Worm (Caenorhabditis elegans) whole organism, young adult: Measurements from ENCODE around the gene got-2.2.

Source experiments
- B0035.1 ChIP-seq: sonication (generic microtip); optimal IDR thresholded peaks from 2 replicates; lab custom pipeline; 2016; ENCODE audit warnings: missing genetic modification characterization, mild to moderate bottlenecking, missing compliant biosample characterization, missing genotype, missing genetic modification reagents
- B0261.1 ChIP-seq: sonication (generic microtip); optimal IDR thresholded peaks from 2 replicates; lab custom pipeline; 2016; ENCODE audit warnings: mild to moderate bottlenecking, missing genetic modification characterization, moderate library complexity, missing compliant biosample characterization
- F10E7.11 ChIP-seq: sonication (generic microtip); optimal IDR thresholded peaks from 2 replicates; lab custom pipeline; 2017; ENCODE audit warnings: mild to moderate bottlenecking, missing genetic modification characterization, moderate library complexity, missing compliant biosample characterization
- F23B12.7 ChIP-seq: sonication (generic microtip); optimal IDR thresholded peaks from 2 replicates; lab custom pipeline; 2017; ENCODE audit warnings: missing genetic modification characterization, mild to moderate bottlenecking, missing compliant biosample characterization, antibody characterized with exemption, moderate library complexity; ENCODE audit not compliant: insufficient read depth
- F33H1.4 ChIP-seq: fragments of 200-800 bp; sonication (Bioruptor generic); IDR thresholded peaks from 2 replicates; pipeline ENCODE4 v1.3.6; 2022; ENCODE audit warnings: missing genetic modification reagents, missing genetic modification characterization, missing compliant biosample characterization
- K11D2.4 ChIP-seq: fragments of 200-800 bp; sonication (Bioruptor generic); IDR thresholded peaks from 2 replicates; pipeline ENCODE4 v1.3.6; 2022; ENCODE audit warnings: missing genetic modification reagents, missing genetic modification characterization, missing compliant biosample characterization
- Y53F4B.3 ChIP-seq: fragments of 200-800 bp; sonication (Bioruptor generic); IDR thresholded peaks from 2 replicates; pipeline ENCODE4 v1.3.6; 2022; ENCODE audit warnings: missing genetic modification reagents, missing genetic modification characterization, missing compliant biosample characterization
- Y53G8AR.9 ChIP-seq: fragments of 200-800 bp; sonication (Bioruptor generic); conservative IDR thresholded peaks from 2 replicates; pipeline ENCODE4 v1.3.6; 2022; ENCODE audit warnings: missing genetic modification reagents, missing genetic modification characterization, missing compliant biosample characterization
- Y79H2A.3 ChIP-seq: fragments of 200-800 bp; sonication (Bioruptor generic); conservative IDR thresholded peaks from 2 replicates; pipeline ENCODE4 v1.3.6; 2022; ENCODE audit warnings: missing genetic modification reagents, missing genetic modification characterization, missing compliant biosample characterization
- ama-1 ChIP-seq, 3 experiments: fragments of 150-350 bp in 1 of 3; sonication (generic microtip) in 2 of 3; optimal IDR thresholded peaks; 2 replicates each; lab custom pipeline; 2014 to 2018; ENCODE audit warnings: missing biosample characterization in 2 of 3, missing genetic modification characterization in 2 of 3, missing genetic modification reagents in 2 of 3
- bed-1 ChIP-seq: fragments of 200-800 bp; sonication (Bioruptor generic); IDR thresholded peaks from 2 replicates; pipeline ENCODE4 v1.3.6; 2022; ENCODE audit warnings: missing genetic modification reagents, missing genetic modification characterization, missing compliant biosample characterization
- cebp-1 ChIP-seq, 2 experiments: fragments of 200-800 bp in 1 of 2; sonication (Bioruptor generic) in 1 of 2; sonication (generic microtip) in 1 of 2; IDR thresholded peaks in 1 of 2; optimal IDR thresholded peaks in 1 of 2; 2 replicates each; pipeline versions ENCODE4 v1.3.6 to Lab custom; 2017 to 2022; ENCODE audit warnings: missing compliant biosample characterization in 2 of 2, missing genetic modification characterization in 2 of 2, mild to moderate bottlenecking in 1 of 2, missing genetic modification reagents in 1 of 2, moderate library complexity in 1 of 2
- ceh-100 ChIP-seq: fragments of 200-800 bp; sonication (Bioruptor generic); IDR thresholded peaks from 2 replicates; pipeline ENCODE4 v1.3.6; 2022; ENCODE audit warnings: missing genetic modification reagents, missing genetic modification characterization, missing compliant biosample characterization
- ceh-27 ChIP-seq: fragments of 200-800 bp; sonication (Bioruptor generic); optimal IDR thresholded peaks from 2 replicates; lab custom pipeline; 2018; ENCODE audit warnings: mild to moderate bottlenecking, missing genetic modification characterization, moderate library complexity, missing compliant biosample characterization
- dox-1 ChIP-seq: fragments of 200-800 bp; sonication (Bioruptor generic); IDR thresholded peaks from 2 replicates; pipeline ENCODE4 v1.3.6; 2022; ENCODE audit warnings: missing genetic modification reagents, missing genetic modification characterization, missing compliant biosample characterization
- dpff-1 ChIP-seq: sonication (generic microtip); optimal IDR thresholded peaks from 2 replicates; lab custom pipeline; 2017; ENCODE audit warnings: mild to moderate bottlenecking, missing genetic modification characterization, missing compliant biosample characterization
- dpl-1 ChIP-seq: fragments of 150-350 bp; optimal IDR thresholded peaks from 2 replicates; lab custom pipeline; 2014; ENCODE audit warnings: missing biosample characterization, missing genetic modification reagents, missing genetic modification characterization
- egl-44 ChIP-seq: fragments of 200-800 bp; sonication (Bioruptor generic); IDR thresholded peaks from 2 replicates; pipeline ENCODE4 v1.3.6; 2022; ENCODE audit warnings: missing genetic modification reagents, missing genetic modification characterization, missing compliant biosample characterization
- egrh-3 ChIP-seq: fragments of 200-800 bp; sonication (Bioruptor generic); IDR thresholded peaks from 2 replicates; pipeline ENCODE4 v1.3.6; 2022; ENCODE audit warnings: missing genetic modification reagents, missing genetic modification characterization, missing compliant biosample characterization
- ekl-4 ChIP-seq: fragments of 200-800 bp; sonication (Bioruptor generic); IDR thresholded peaks from 2 replicates; pipeline ENCODE4 v1.3.6; 2022; ENCODE audit warnings: missing genetic modification reagents, missing genetic modification characterization, missing compliant biosample characterization
- hlh-12 ChIP-seq: sonication (generic microtip); optimal IDR thresholded peaks from 2 replicates; lab custom pipeline; 2016; ENCODE audit warnings: missing genetic modification characterization, missing compliant biosample characterization
- hrde-1 ChIP-seq: sonication (generic microtip); optimal IDR thresholded peaks from 2 replicates; lab custom pipeline; 2016; ENCODE audit warnings: missing genetic modification characterization, mild to moderate bottlenecking, missing compliant biosample characterization, moderate library complexity, missing genotype, missing genetic modification reagents, borderline replicate concordance
- let-526 ChIP-seq: fragments of 200-800 bp; sonication (Bioruptor generic); IDR thresholded peaks from 2 replicates; pipeline ENCODE4 v1.3.6; 2022; ENCODE audit warnings: missing genetic modification reagents, missing genetic modification characterization, missing compliant biosample characterization
- lin-26 ChIP-seq: fragments of 200-800 bp; sonication (Bioruptor generic); IDR thresholded peaks from 2 replicates; pipeline ENCODE4 v1.3.6; 2022; ENCODE audit warnings: missing genetic modification reagents, missing genetic modification characterization, missing compliant biosample characterization
- lsy-27 ChIP-seq: sonication (generic microtip); optimal IDR thresholded peaks from 2 replicates; lab custom pipeline; 2017; ENCODE audit warnings: missing genetic modification characterization, mild to moderate bottlenecking, missing compliant biosample characterization, antibody characterized with exemption, missing genotype, borderline replicate concordance; ENCODE audit not compliant: insufficient read depth
- madf-3 ChIP-seq: fragments of 200-800 bp; sonication (Bioruptor generic); IDR thresholded peaks from 2 replicates; pipeline ENCODE4 v1.3.6; 2022; ENCODE audit warnings: missing genetic modification reagents, missing genetic modification characterization, missing compliant biosample characterization
- madf-8 ChIP-seq: fragments of 200-800 bp; sonication (Bioruptor generic); conservative IDR thresholded peaks from 2 replicates; pipeline ENCODE4 v1.3.6; 2022; ENCODE audit warnings: missing genetic modification reagents, missing genetic modification characterization, missing compliant biosample characterization
- nfyb-1 ChIP-seq: fragments of 200-800 bp; sonication (Bioruptor generic); IDR thresholded peaks from 2 replicates; pipeline ENCODE4 v1.3.6; 2022; ENCODE audit warnings: missing genetic modification reagents, missing genetic modification characterization, missing compliant biosample characterization
- nhr-179 ChIP-seq: sonication (generic microtip); optimal IDR thresholded peaks from 2 replicates; lab custom pipeline; 2016; ENCODE audit warnings: mild to moderate bottlenecking, missing genetic modification characterization, missing compliant biosample characterization
- nhr-80 ChIP-seq: sonication (generic microtip); optimal IDR thresholded peaks from 2 replicates; lab custom pipeline; 2016; ENCODE audit warnings: missing genetic modification characterization, missing compliant biosample characterization
- nhr-90 ChIP-seq: sonication (generic microtip); optimal IDR thresholded peaks from 2 replicates; lab custom pipeline; 2016; ENCODE audit warnings: missing genotype, mild to moderate bottlenecking, missing genetic modification characterization, missing compliant biosample characterization
- pha-4 ChIP-seq: fragments of 150-350 bp; sonication (generic microtip); optimal IDR thresholded peaks from 2 replicates; lab custom pipeline; 2014; ENCODE audit warnings: missing biosample characterization, missing genetic modification reagents, missing genetic modification characterization
- repo-1 ChIP-seq: sonication (generic microtip); optimal IDR thresholded peaks from 2 replicates; lab custom pipeline; 2017; ENCODE audit warnings: mild to moderate bottlenecking, missing genetic modification characterization, missing compliant biosample characterization
- rpc-1 ChIP-seq, 2 experiments: fragments of 150-350 bp in 1 of 2; sonication (generic microtip) in 1 of 2; optimal IDR thresholded peaks; 2 replicates each; lab custom pipeline; 2014 to 2018; ENCODE audit warnings: missing biosample characterization in 1 of 2, missing genetic modification characterization in 1 of 2, missing genetic modification reagents in 1 of 2, missing genotype in 1 of 2
- somi-1 ChIP-seq: fragments of 200-800 bp; sonication (Bioruptor generic); optimal IDR thresholded peaks from 2 replicates; lab custom pipeline; 2018; ENCODE audit warnings: mild to moderate bottlenecking, missing genetic modification characterization, missing compliant biosample characterization
- tbp1 ChIP-seq: fragments of 200-800 bp; sonication (Bioruptor generic); optimal IDR thresholded peaks from 2 replicates; lab custom pipeline; 2018; ENCODE audit warnings: mild to moderate bottlenecking, missing genetic modification characterization, missing compliant biosample characterization
- unc-130 ChIP-seq: sonication (generic microtip); optimal IDR thresholded peaks from 2 replicates; lab custom pipeline; 2016; ENCODE audit warnings: missing genetic modification reagents, missing genetic modification characterization, missing compliant biosample characterization
- unc-62 ChIP-seq: fragments of 150-350 bp; optimal IDR thresholded peaks from 2 replicates; lab custom pipeline; 2014; ENCODE audit warnings: missing biosample characterization, missing genetic modification reagents, missing genetic modification characterization
- zim-3 ChIP-seq: sonication (generic microtip); optimal IDR thresholded peaks from 2 replicates; lab custom pipeline; 2017; ENCODE audit warnings: mild to moderate bottlenecking, missing genetic modification characterization, moderate library complexity, missing compliant biosample characterization
- ztf-26 ChIP-seq: sonication (generic microtip); optimal IDR thresholded peaks from 2 replicates; lab custom pipeline; 2017; ENCODE audit warnings: missing genetic modification characterization, missing compliant biosample characterization

got-2.2 gene

ce11 chrX:6255561-6255960 lies 14.8 kb downstream of the got-2.2 start (continued):
- TF ChIP-seq Y79H2A.3 (no peak), F33H1.4 (GFP tag; lab: Robert Waterston, UW) (no peak), egrh-3 (GFP tag; lab: Robert Waterston, UW) (no peak), nhr-179 (tag; lab: Kevin White, UChicago) (no peak), tbp1 (GFP tag; lab: Kevin White, UChicago) (peak; percentile 61), hrde-1 (no peak), rpc-1 (optimal IDR thresholded peaks at IDR 0.05; lab: Kevin White, UChicago) (no peak), rpc-1 (tag; optimal IDR thresholded peaks at IDR 0.05; lab: Kevin White, UChicago) (no peak), dpff-1 (peak; percentile 34), nhr-90 (peak; percentile 78), somi-1 (GFP tag; lab: Kevin White, UChicago) (peak; percentile 81), nfyb-1 (GFP tag; lab: Robert Waterston, UW) (peak; percentile 49), Y53F4B.3 (GFP tag; lab: Robert Waterston, UW) (no peak), unc-130 (GFP tag; lab: Kevin White, UChicago) (no peak), dpl-1 (GFP tag; lab: Kevin White, UChicago) (no peak), lin-26 (peak; percentile 49; the same call in 1 of the 2 replicates), bed-1 (GFP tag; lab: Robert Waterston, UW) (no peak), ama-1 (optimal IDR thresholded peaks at IDR 0.05; lab: Kevin White, UChicago) (peak; percentile 62), ama-1 (GFP tag; optimal IDR thresholded peaks at IDR 0.05; lab: Kevin White, UChicago) (no peak), F10E7.11 (tag; lab: Kevin White, UChicago) (no peak), hlh-12 (tag; lab: Kevin White, UChicago) (no peak), Y53G8AR.9 (GFP tag; lab: Robert Waterston, UW) (peak; percentile 70), let-526 (GFP tag; lab: Robert Waterston, UW) (peak; percentile 77; the same call in 1 of the 2 replicates), zim-3 (no peak), ztf-26 (tag; lab: Kevin White, UChicago) (peak; percentile 78), ekl-4 (GFP tag; lab: Robert Waterston, UW) (no peak), unc-62 (GFP tag; lab: Kevin White, UChicago) (no peak), repo-1 (tag; lab: Kevin White, UChicago) (peak; percentile 62), madf-8 (GFP tag; lab: Robert Waterston, UW) (no peak), B0035.1 (tag; lab: Kevin White, UChicago) (no peak), lsy-27 (tag; lab: Kevin White, UChicago) (no peak)

- TF ChIP-seq ceh-27 (GFP tag; lab: Kevin White, UChicago), result no peak
- TF ChIP-seq nhr-80 (tag; lab: Kevin White, UChicago), result peak; percentile 50
- 0 out of 2 replicates have a peak, but pooled peaks have one; percentile 4 for TF ChIP-seq dox-1 (GFP tag; lab: Robert Waterston, UW)
- no peak for TF ChIP-seq ceh-100
- TF ChIP-seq B0261.1 (tag; lab: Kevin White, UChicago), result no peak
- no peak for TF ChIP-seq K11D2.4
- TF ChIP-seq B0035.1 (tag; lab: Kevin White, UChicago), result no peak
- 0 out of 2 replicates have a peak, but pooled peaks have one; percentile 8 for TF ChIP-seq egl-44
- TF ChIP-seq cebp-1 (GFP tag; IDR thresholded peaks at IDR 0.05; lab: Robert Waterston, UW), result no peak
- peak; percentile 25 for TF ChIP-seq cebp-1 (tag; optimal IDR thresholded peaks at IDR 0.05; lab: Kevin White, UChicago)
- TF ChIP-seq F23B12.7, result no peak
- no peak for TF ChIP-seq pha-4 (tag; lab: Kevin White, UChicago)
- TF ChIP-seq madf-3, result 0 out of 2 replicates have a peak, but pooled peaks have one; percentile 15
- TF ChIP-seq nfyb-1 (GFP tag; lab: Robert Waterston, UW), result peak; percentile 52
- TF ChIP-seq ama-1 (optimal IDR thresholded peaks at IDR 0.05; lab: Kevin White, UChicago), result peak; percentile 65
- no peak for TF ChIP-seq ama-1 (GFP tag; optimal IDR thresholded peaks at IDR 0.05; lab: Kevin White, UChicago)
Measured at ce11 chrX:6256430-6256829, 15.6 kb downstream of the got-2.2 start.
